Worm (Caenorhabditis elegans) whole organism, L1 larva: Measurements from ENCODE around the gene str-82.

Source experiments
- blmp-1 ChIP-seq: fragments of 150-350 bp; optimal IDR thresholded peaks from 2 replicates; lab custom pipeline; 2014; ENCODE audit warnings: missing biosample characterization, missing genetic modification characterization
- skn-1 ChIP-seq: fragments of 150-350 bp; optimal IDR thresholded peaks from 2 replicates; lab custom pipeline; 2014; ENCODE audit warnings: missing biosample characterization, missing genetic modification characterization
- snpc-4 ChIP-seq: fragments of 150-350 bp; optimal IDR thresholded peaks from 2 replicates; lab custom pipeline; 2014; ENCODE audit warnings: missing biosample characterization, missing genetic modification characterization

DNA sequence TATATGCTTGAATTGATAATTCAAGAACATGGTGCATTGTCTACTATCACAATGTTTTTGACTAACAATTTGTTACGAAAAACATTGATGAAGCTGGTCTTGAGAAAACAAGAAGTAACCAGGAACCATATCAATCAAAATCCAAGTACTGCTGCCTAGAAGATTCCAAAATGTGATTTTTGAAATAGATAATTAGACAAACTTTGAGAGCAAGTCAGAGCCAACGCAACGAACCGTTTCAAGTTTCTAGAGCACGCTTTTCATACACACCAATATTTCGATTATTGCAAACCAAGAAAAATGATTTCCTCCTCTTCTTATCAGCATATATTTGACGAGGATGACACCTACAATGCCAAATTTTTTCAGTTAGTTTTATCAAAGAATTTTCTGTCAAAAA, 42.3 kb downstream of the str-82 start, which contains the start of gene srw-89:
- TF ChIP-seq snpc-4 (tag; lab: Kevin White, UChicago), result no peak
- no peak for TF ChIP-seq skn-1
- no peak for TF ChIP-seq blmp-1 (tag; lab: Kevin White, UChicago)
